Worm (Caenorhabditis elegans) whole organism, midembryonic: Measurements from ENCODE around the gene F54D12.7.

Experiments
- T22C8.4 ChIP-seq: fragments of 200-800 bp; sonication (Bioruptor generic); IDR thresholded peaks from 2 replicates; pipeline ENCODE4 v1.3.6; 2022; ENCODE audit warnings: missing genetic modification characterization, missing compliant biosample characterization
- flt-1 ChIP-seq: fragments of 200-800 bp; sonication (Bioruptor generic); IDR thresholded peaks from 2 replicates; pipeline ENCODE4 v1.3.6; 2022; ENCODE audit warnings: missing genetic modification characterization, missing compliant biosample characterization
- med-1 ChIP-seq: sonication (generic microtip); optimal IDR thresholded peaks from 2 replicates; lab custom pipeline; 2017; ENCODE audit warnings: missing genetic modification characterization, mild to moderate bottlenecking, missing compliant biosample characterization, antibody characterized with exemption, missing genetic modification reagents; ENCODE audit not compliant: insufficient read depth
- ref-1 ChIP-seq: fragments of 200-800 bp; sonication (Bioruptor generic); conservative IDR thresholded peaks from 2 replicates; pipeline ENCODE4 v1.3.6; 2022; ENCODE audit warnings: missing genetic modification reagents, missing genetic modification characterization, missing compliant biosample characterization
- tab-1 ChIP-seq: fragments of 200-800 bp; sonication (Bioruptor generic); IDR thresholded peaks from 2 replicates; pipeline ENCODE4 v1.3.6; 2022; ENCODE audit warnings: missing genetic modification characterization, missing compliant biosample characterization
- ztf-23 ChIP-seq: fragments of 200-800 bp; sonication (Bioruptor generic); IDR thresholded peaks from 2 replicates; pipeline ENCODE4 v1.3.6; 2022; ENCODE audit warnings: missing genetic modification reagents, missing genetic modification characterization, missing compliant biosample characterization

- TF ChIP-seq flt-1 (GFP tag; lab: Robert Waterston, UW) (no peak), ztf-23 (no peak), med-1 (GFP tag; lab: Kevin White, UChicago) (no peak), ref-1 (GFP tag; lab: Robert Waterston, UW) (no peak), T22C8.4 (GFP tag; lab: Robert Waterston, UW) (no peak), tab-1 (GFP tag; lab: Robert Waterston, UW) (no peak)
Measured at ce11 chrII:1381618-1382017, 3.6 kb downstream of the F54D12.7 start, which contains the start of gene F54D12.9.
